Fruit fly (Drosophila melanogaster): ENCODE measurements around the gene Jwa.

The Jwa gene

dm6 chr2L:18656691-18657237 lies 48.7 kb downstream of the Jwa start (continued):
- TF ChIP-seq Hr78 (GFP tag; optimal IDR thresholded peaks at IDR 0.05) (peak in 1 of 2 experiments; percentile 18), CG42726 (GFP tag; IDR thresholded peaks at IDR 0.05; ENCODE audit: partially characterized antibody) (no peak), Med (GFP tag) (peak; percentile 56), dm (GFP tag; optimal IDR thresholded peaks at IDR 0.05) (no peak), HLH3B (GFP tag; IDR thresholded peaks at IDR 0.05) (no peak), CG12236 (GFP tag; optimal IDR thresholded peaks at IDR 0.05) (no peak), CG8944 (GFP tag; optimal IDR thresholded peaks at IDR 0.05) (no peak), Xrp1 (GFP tag; IDR thresholded peaks at IDR 0.05) (no peak), Eip74EF (GFP tag; optimal IDR thresholded peaks at IDR 0.05) (no peak), Atf3 (GFP tag; optimal IDR thresholded peaks at IDR 0.05) (no peak), Spps (tag; optimal IDR thresholded peaks at IDR 0.05) (no peak), CG5180 (GFP tag; optimal IDR thresholded peaks at IDR 0.05) (no peak), Aef1 (GFP tag; IDR thresholded peaks at IDR 0.05) (no peak), Mad (GFP tag; optimal IDR thresholded peaks at IDR 0.05) (no peak), CG4707 (GFP tag; optimal IDR thresholded peaks at IDR 0.05) (no peak)

All from whole organism, embryonic.